Fruit fly (Drosophila melanogaster): ENCODE results near the gene CG14540.

CG14540 gene

DNA sequence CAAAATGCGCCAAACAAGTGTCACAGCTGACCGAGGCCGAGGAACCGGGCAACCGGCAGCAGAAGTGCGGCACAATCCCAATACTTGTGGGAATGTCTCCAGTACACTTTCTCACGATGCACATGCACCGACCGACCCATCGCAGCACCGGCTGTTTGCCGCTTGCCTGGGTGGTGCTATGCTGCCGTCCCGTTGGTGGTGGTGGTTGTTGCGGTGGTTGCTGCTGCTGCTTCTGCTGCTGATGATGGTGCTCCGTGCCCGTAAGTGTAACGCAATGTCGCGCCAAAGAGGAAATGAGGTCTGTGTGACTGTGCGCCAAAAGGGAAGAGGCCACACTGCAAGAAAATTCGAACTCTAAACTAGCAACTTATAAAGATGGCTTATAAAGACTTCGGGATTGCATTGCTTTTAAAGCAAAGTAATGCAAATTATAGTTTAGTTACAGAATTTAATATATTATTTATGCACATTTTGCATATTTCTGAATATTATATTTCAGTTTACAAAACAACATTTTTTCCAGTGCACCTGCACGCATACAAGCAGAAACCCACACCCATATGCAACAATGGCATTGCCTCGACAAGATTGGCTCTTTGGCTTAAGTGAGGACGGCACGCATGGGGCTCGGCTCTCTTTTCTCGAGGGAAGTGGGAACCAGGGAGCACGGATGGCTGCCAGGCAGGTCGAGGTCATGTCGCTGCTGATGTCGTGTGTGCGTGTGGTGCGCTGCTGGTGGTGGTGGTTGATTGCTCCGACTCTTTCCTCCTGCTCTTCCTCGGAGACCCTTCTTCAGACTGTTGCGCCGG lies 37.3 kb downstream of the CG14540 start, which contains the start of gene CG43116:
CG43116 (minus strand) TSS at position 800 of the 809 bp plus-strand sequence.
- TF ChIP-seq so (GFP tag; IDR thresholded peaks at IDR 0.05) = peak; percentile 72; the same call in 1 of the 3 replicates
- TF ChIP-seq mld (GFP tag; IDR thresholded peaks at IDR 0.05; ENCODE audit: partially characterized antibody) = no peak
- TF ChIP-seq Deaf1 (tag; optimal IDR thresholded peaks at IDR 0.05) = no peak
- TF ChIP-seq CG16863 (GFP tag; optimal IDR thresholded peaks at IDR 0.05) = peak; percentile 64
- TF ChIP-seq pho (GFP tag; optimal IDR thresholded peaks at IDR 0.05) = peak; percentile 27
- no peak for TF ChIP-seq repo (GFP tag; optimal IDR thresholded peaks at IDR 0.05)
- TF ChIP-seq caup (GFP tag; optimal IDR thresholded peaks at IDR 0.05; ENCODE audit: severe bottlenecking) = no peak
- peak; percentile 89 for TF ChIP-seq D19A (tag; optimal IDR thresholded peaks at IDR 0.05)
- TF ChIP-seq slou (GFP tag; optimal IDR thresholded peaks at IDR 0.05) = no peak
- peak; percentile 40 for TF ChIP-seq CG11247 (GFP tag; IDR thresholded peaks at IDR 0.05)
- peak; percentile 92 for TF ChIP-seq Kr (GFP tag; optimal IDR thresholded peaks at IDR 0.05)
- TF ChIP-seq Hr3 (GFP tag; optimal IDR thresholded peaks at IDR 0.05) = peak; percentile 91
- no peak for TF ChIP-seq pan (optimal IDR thresholded peaks at IDR 0.05)
- peak in 1 of 2 experiments; percentile 76 for TF ChIP-seq pan (GFP tag; optimal IDR thresholded peaks at IDR 0.05 in 1 of 2, IDR thresholded peaks at IDR 0.05 in 1 of 2)
- TF ChIP-seq CG33557 (GFP tag; optimal IDR thresholded peaks at IDR 0.05) = peak; percentile 97
- TF ChIP-seq CG1529 (GFP tag; optimal IDR thresholded peaks at IDR 0.05) = peak; percentile 90
- no peak for TF ChIP-seq CG1832 (GFP tag; optimal IDR thresholded peaks at IDR 0.05)
- TF ChIP-seq HLHmδ (GFP tag; optimal IDR thresholded peaks at IDR 0.05) = peak; percentile 100
- TF ChIP-seq Mrtf (GFP tag; IDR thresholded peaks at IDR 0.05) = peak; percentile 54; the same call in 1 of the 3 replicates
- TF ChIP-seq Dref (GFP tag; IDR thresholded peaks at IDR 0.05) = 0 out of 2 replicates have a peak, but pooled peaks have one; percentile 13
- peak; percentile 91 for TF ChIP-seq kni (GFP tag; optimal IDR thresholded peaks at IDR 0.05)
- TF ChIP-seq BtbVII (GFP tag; optimal IDR thresholded peaks at IDR 0.05) = no peak
- no peak for TF ChIP-seq Bgb (GFP tag; IDR thresholded peaks at IDR 0.05; ENCODE audit: partially characterized antibody)
- TF ChIP-seq E2f2 (GFP tag; IDR thresholded peaks at IDR 0.05) = peak; percentile 46; the same call in 1 of the 2 replicates
- TF ChIP-seq jumu (GFP tag; optimal IDR thresholded peaks at IDR 0.05) = peak; percentile 54
- peak in 1 of 2 experiments; percentile 8 for TF ChIP-seq insv (GFP tag; optimal IDR thresholded peaks at IDR 0.05)
- TF ChIP-seq onecut (GFP tag; IDR thresholded peaks at IDR 0.05) = peak; percentile 84
- TF ChIP-seq CG31224 (GFP tag; IDR thresholded peaks at IDR 0.05) = 0 out of 2 replicates have a peak, but pooled peaks have one; percentile 14
- peak; percentile 82 for TF ChIP-seq Hsf (GFP tag; optimal IDR thresholded peaks at IDR 0.05)
- peak; percentile 63 for TF ChIP-seq CG4854 (GFP tag; optimal IDR thresholded peaks at IDR 0.05)
- peak; percentile 90 for TF ChIP-seq Sox102F (GFP tag; optimal IDR thresholded peaks at IDR 0.05)
- no peak for TF ChIP-seq sc (optimal IDR thresholded peaks at IDR 0.05)
- TF ChIP-seq sc (GFP tag; optimal IDR thresholded peaks at IDR 0.05) = peak; percentile 93
- TF ChIP-seq CG8765 (GFP tag; IDR thresholded peaks at IDR 0.05) = peak; percentile 94
- TF ChIP-seq Dad (GFP tag; optimal IDR thresholded peaks at IDR 0.05) = peak; percentile 67
- TF ChIP-seq mirr (GFP tag; optimal IDR thresholded peaks at IDR 0.05) = no peak
- no peak for TF ChIP-seq CG3995 (GFP tag; optimal IDR thresholded peaks at IDR 0.05)
- TF ChIP-seq Tbp (GFP tag; optimal IDR thresholded peaks at IDR 0.05) = no peak
- no peak for TF ChIP-seq cwo (GFP tag; optimal IDR thresholded peaks at IDR 0.05)
- peak; percentile 99 for TF ChIP-seq dmrt11E (tag; optimal IDR thresholded peaks at IDR 0.05)
- peak; percentile 71 for TF ChIP-seq CG13123 (GFP tag; optimal IDR thresholded peaks at IDR 0.05)
- TF ChIP-seq chm (GFP tag; IDR thresholded peaks at IDR 0.05) = peak; percentile 87
- peak; percentile 94 for TF ChIP-seq vvl (GFP tag; IDR thresholded peaks at IDR 0.05)
- TF ChIP-seq NK7.1 (GFP tag; optimal IDR thresholded peaks at IDR 0.05) = peak; percentile 48
- TF ChIP-seq Aef1 (GFP tag; IDR thresholded peaks at IDR 0.05) = no peak
- no peak; the same call in 1 of the 3 replicates for TF ChIP-seq CG17361 (GFP tag; IDR thresholded peaks at IDR 0.05)
- TF ChIP-seq fd3F (GFP tag; optimal IDR thresholded peaks at IDR 0.05) = no peak
- TF ChIP-seq CG13424 (tag; optimal IDR thresholded peaks at IDR 0.05) = peak; percentile 88
- peak; percentile 93 for TF ChIP-seq CG17328 (GFP tag; IDR thresholded peaks at IDR 0.05)
- peak; percentile 86 for TF ChIP-seq CG5245 (GFP tag; optimal IDR thresholded peaks at IDR 0.05)
